Worm (Caenorhabditis elegans) whole organism, L4/young adult: Measurements from ENCODE around the gene F08F3.10.

ENCODE experiments used
- dao-5 ChIP-seq: sonication (generic microtip); optimal IDR thresholded peaks from 2 replicates; lab custom pipeline; 2016; ENCODE audit warnings: missing genotype, missing genetic modification characterization, moderate library complexity, missing compliant biosample characterization
- him-1 ChIP-seq: sonication (generic microtip); optimal IDR thresholded peaks from 2 replicates; lab custom pipeline; 2016; ENCODE audit warnings: missing genotype, missing genetic modification reagents, missing genetic modification characterization, missing compliant biosample characterization

DNA sequence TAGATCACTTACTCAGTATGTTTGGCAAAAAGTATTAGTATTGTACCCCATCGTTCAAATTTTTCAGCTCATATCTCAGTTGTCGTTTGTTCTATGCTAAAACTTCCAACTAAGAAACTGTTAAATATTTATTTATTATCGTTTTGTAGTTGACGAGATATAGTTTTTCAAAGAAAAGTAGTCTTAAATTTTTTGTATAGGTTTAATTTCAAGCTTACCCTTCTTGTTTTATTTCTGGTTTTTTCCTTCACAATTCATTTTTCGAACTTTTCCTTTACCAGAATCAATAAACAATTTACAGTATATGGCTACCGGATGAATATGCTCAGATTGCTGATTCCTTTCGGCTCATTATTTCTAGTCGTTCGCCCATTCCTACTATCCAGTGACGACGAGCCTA, 32.7 kb downstream of the F08F3.10 start, which contains the start of gene F08F3.1:
- TF ChIP-seq him-1 (tag; lab: Kevin White, UChicago) (no peak), dao-5 (tag; lab: Kevin White, UChicago) (no peak)
